Fruit fly (Drosophila melanogaster) whole organism, embryonic: ENCODE measurements around the gene Gr98c.

Source experiments
- Ada2b ChIP-seq: fragments of 200-800 bp; sonication (Bioruptor generic); IDR thresholded peaks from 2 replicates; pipeline ENCODE4 v1.3.6; 2022; ENCODE audit warnings: missing biosample characterization, missing genetic modification characterization
- Atf3 ChIP-seq: fragments of 200-800 bp; sonication (Bioruptor generic); optimal IDR thresholded peaks from 3 replicates; lab custom pipeline; 2016; ENCODE audit warnings: missing biosample characterization, missing genetic modification characterization
- BtbVII ChIP-seq: fragments of 200-800 bp; sonication (Bioruptor generic); optimal IDR thresholded peaks from 3 replicates; lab custom pipeline; 2017; ENCODE audit warnings: missing biosample characterization, mild to moderate bottlenecking, missing genetic modification characterization
- Bteb2 ChIP-seq: fragments of 200-800 bp; sonication (Bioruptor generic); optimal IDR thresholded peaks from 2 replicates; lab custom pipeline; 2016; ENCODE audit warnings: missing biosample characterization, missing genetic modification characterization
- CG12391 ChIP-seq: fragments of 200-800 bp; sonication (Bioruptor generic); optimal IDR thresholded peaks from 3 replicates; lab custom pipeline; 2018; ENCODE audit warnings: missing biosample characterization, mild to moderate bottlenecking, missing genetic modification characterization, moderate library complexity
- CG1832 ChIP-seq: fragments of 200-800 bp; sonication (Bioruptor generic); optimal IDR thresholded peaks from 2 replicates; lab custom pipeline; 2017; ENCODE audit warnings: missing biosample characterization, mild to moderate bottlenecking, missing genetic modification characterization, inconsistent platforms
- CG18476 ChIP-seq: fragments of 200-800 bp; sonication (Bioruptor generic); optimal IDR thresholded peaks from 2 replicates; lab custom pipeline; 2016; ENCODE audit warnings: missing biosample characterization, mild to moderate bottlenecking, missing genetic modification characterization
- CG2116 ChIP-seq: fragments of 200-800 bp; sonication (Bioruptor generic); optimal IDR thresholded peaks from 3 replicates; lab custom pipeline; 2018; ENCODE audit warnings: missing biosample characterization, mild to moderate bottlenecking, missing genetic modification characterization
- CG2120 ChIP-seq: fragments of 200-800 bp; sonication (Bioruptor generic); optimal IDR thresholded peaks from 3 replicates; lab custom pipeline; 2016; ENCODE audit warnings: missing biosample characterization, missing genetic modification characterization
- CG3163 ChIP-seq: fragments of 200-800 bp; sonication (Bioruptor generic); optimal IDR thresholded peaks from 3 replicates; lab custom pipeline; 2016; ENCODE audit warnings: missing biosample characterization, missing genetic modification characterization
- CG34224 ChIP-seq: fragments of 200-800 bp; sonication (Bioruptor generic); IDR thresholded peaks from 3 replicates; pipeline ENCODE4 v1.3.6; 2022; ENCODE audit warnings: missing biosample characterization, missing genetic modification characterization; ENCODE audit not compliant: partially characterized antibody
- CG34376 ChIP-seq: fragments of 200-800 bp; sonication (Bioruptor generic); optimal IDR thresholded peaks from 2 replicates; lab custom pipeline; 2018; ENCODE audit warnings: missing biosample characterization, mild to moderate bottlenecking, missing genetic modification characterization
- CG4820 ChIP-seq: fragments of 200-800 bp; sonication (Bioruptor generic); optimal IDR thresholded peaks from 3 replicates; lab custom pipeline; 2016; ENCODE audit warnings: missing biosample characterization, missing genetic modification characterization
- CG6272 ChIP-seq: fragments of 200-800 bp; sonication (Bioruptor generic); IDR thresholded peaks from 2 replicates; pipeline ENCODE4 v1.3.6; 2022; ENCODE audit warnings: missing biosample characterization, missing genetic modification characterization
- CG6854 ChIP-seq: fragments of 200-800 bp; sonication (Bioruptor generic); optimal IDR thresholded peaks from 3 replicates; lab custom pipeline; 2017; ENCODE audit warnings: missing biosample characterization, mild to moderate bottlenecking, missing genetic modification characterization
- CG7271 ChIP-seq: fragments of 200-800 bp; sonication (Bioruptor generic); optimal IDR thresholded peaks from 2 replicates; lab custom pipeline; 2018; ENCODE audit warnings: missing biosample characterization, mild to moderate bottlenecking, missing genetic modification characterization, moderate library complexity
- CG7963 ChIP-seq: fragments of 200-800 bp; sonication (Bioruptor generic); IDR thresholded peaks from 3 replicates; pipeline ENCODE4 v1.3.6; 2022; ENCODE audit warnings: missing biosample characterization, missing genetic modification characterization; ENCODE audit not compliant: partially characterized antibody
- CG7987 ChIP-seq: fragments of 200-800 bp; sonication (Bioruptor generic); optimal IDR thresholded peaks from 2 replicates; lab custom pipeline; 2018; ENCODE audit warnings: missing biosample characterization, mild to moderate bottlenecking, missing genetic modification characterization, moderate library complexity
- CG9727 ChIP-seq: fragments of 200-800 bp; sonication (Bioruptor generic); optimal IDR thresholded peaks from 3 replicates; lab custom pipeline; 2017; ENCODE audit warnings: missing biosample characterization, mild to moderate bottlenecking, missing genetic modification characterization
- CG9932 ChIP-seq: fragments of 200-800 bp; sonication (Bioruptor generic); IDR thresholded peaks from 2 replicates; pipeline ENCODE4 v1.3.6; 2022; ENCODE audit warnings: missing biosample characterization, missing genetic modification characterization
- CoRest ChIP-seq: fragments of 200-800 bp; sonication (Bioruptor generic); optimal IDR thresholded peaks from 3 replicates; lab custom pipeline; 2018; ENCODE audit warnings: missing biosample characterization, mild to moderate bottlenecking, missing genetic modification characterization, moderate library complexity
- Dfd ChIP-seq, 2 experiments: fragments of >200 bp; optimal IDR thresholded peaks; 2 replicates each; lab custom pipeline; 2017; ENCODE audit warnings: missing biosample characterization in 2 of 2, missing genetic modification characterization in 2 of 2
- Dref ChIP-seq: fragments of 200-800 bp; sonication (Bioruptor generic); IDR thresholded peaks from 2 replicates; pipeline ENCODE4 v1.3.6; 2022; ENCODE audit warnings: missing biosample characterization, missing genetic modification characterization
- Ets65A ChIP-seq: fragments of 200-800 bp; sonication (Bioruptor generic); peaks from one replicate; lab custom pipeline; 2016; ENCODE audit warnings: missing biosample characterization, missing genetic modification characterization
- Fer3 ChIP-seq: fragments of 200-800 bp; sonication (Bioruptor generic); optimal IDR thresholded peaks from 2 replicates; lab custom pipeline; 2018; ENCODE audit warnings: missing biosample characterization, mild to moderate bottlenecking, missing genetic modification characterization, moderate library complexity
- Jarid2 ChIP-seq: fragments of 200-800 bp; sonication (Bioruptor generic); optimal IDR thresholded peaks from 3 replicates; lab custom pipeline; 2017; ENCODE audit warnings: mild to moderate bottlenecking, missing biosample characterization, missing genetic modification reagents, missing genetic modification characterization
- Nf-YB ChIP-seq: fragments of 200-800 bp; sonication (Bioruptor generic); optimal IDR thresholded peaks from 3 replicates; lab custom pipeline; 2019; ENCODE audit warnings: missing biosample characterization, mild to moderate bottlenecking, missing genetic modification characterization, moderate library complexity
- Optix ChIP-seq: fragments of 200-800 bp; sonication (Bioruptor generic); IDR thresholded peaks from 3 replicates; pipeline ENCODE4 v1.3.6; 2022; ENCODE audit warnings: missing biosample characterization, missing genetic modification characterization
- Ptx1 ChIP-seq: fragments of 200-800 bp; sonication (Bioruptor generic); IDR thresholded peaks from 2 replicates; pipeline ENCODE4 v1.3.6; 2022; ENCODE audit warnings: missing biosample characterization, missing genetic modification characterization
- Scr ChIP-seq: fragments of 200-800 bp; sonication (Bioruptor generic); IDR thresholded peaks from 2 replicates; pipeline ENCODE4 v1.3.6; 2022; ENCODE audit warnings: missing biosample characterization, missing genetic modification characterization; ENCODE audit not compliant: partially characterized antibody
- Xbp1 ChIP-seq: fragments of 200-800 bp; sonication (Bioruptor generic); optimal IDR thresholded peaks from 3 replicates; lab custom pipeline; 2016; ENCODE audit warnings: missing biosample characterization, mild to moderate bottlenecking, missing genetic modification characterization
- ato ChIP-seq: fragments of 200-800 bp; sonication (Bioruptor generic); IDR thresholded peaks from 2 replicates; pipeline ENCODE4 v1.3.6; 2022; ENCODE audit warnings: missing biosample characterization, missing genetic modification characterization; ENCODE audit not compliant: partially characterized antibody
- chif ChIP-seq, 2 experiments: fragments of 200-800 bp; sonication (Bioruptor generic); optimal IDR thresholded peaks; 3 replicates each; lab custom pipeline; 2016; ENCODE audit warnings: missing biosample characterization in 2 of 2, missing genetic modification characterization in 2 of 2
- dysf ChIP-seq: fragments of 200-800 bp; sonication (Bioruptor generic); IDR thresholded peaks from 3 replicates; pipeline ENCODE4 v1.3.6; 2022; ENCODE audit warnings: missing biosample characterization, missing genetic modification characterization
- esg ChIP-seq: fragments of 200-800 bp; sonication (Bioruptor generic); conservative IDR thresholded peaks from 2 replicates; pipeline ENCODE4 v1.3.6; 2022; ENCODE audit warnings: missing biosample characterization, missing genetic modification characterization
- ftz-f1 ChIP-seq: fragments of 200-800 bp; sonication (Bioruptor generic); optimal IDR thresholded peaks from 2 replicates; lab custom pipeline; 2016; ENCODE audit warnings: missing biosample characterization, missing genetic modification characterization
- gcm2 ChIP-seq: fragments of 200-800 bp; sonication (Bioruptor generic); optimal IDR thresholded peaks from 2 replicates; lab custom pipeline; 2016; ENCODE audit warnings: missing biosample characterization, missing genetic modification characterization
- gsb-n ChIP-seq: fragments of 200-800 bp; sonication (Bioruptor generic); optimal IDR thresholded peaks from 3 replicates; lab custom pipeline; 2018; ENCODE audit warnings: missing biosample characterization, mild to moderate bottlenecking, missing genetic modification characterization
- hkb ChIP-seq, 2 experiments: fragments of 200-800 bp in 1 of 2; fragments of >200 bp in 1 of 2; sonication (Bioruptor generic) in 1 of 2; IDR thresholded peaks in 1 of 2; optimal IDR thresholded peaks in 1 of 2; 2 replicates each; pipeline versions ENCODE4 v1.3.6 to Lab custom; 2017 to 2022; ENCODE audit warnings: missing biosample characterization in 1 of 2, missing genetic modification characterization in 1 of 2
- kay ChIP-seq: fragments of 200-800 bp; sonication (Bioruptor generic); optimal IDR thresholded peaks from 2 replicates; lab custom pipeline; 2016; ENCODE audit warnings: missing biosample characterization, missing genetic modification characterization
- lab ChIP-seq: fragments of 200-800 bp; sonication (Bioruptor generic); optimal IDR thresholded peaks from 3 replicates; lab custom pipeline; 2017; ENCODE audit warnings: missing biosample characterization, missing genetic modification characterization, mild to moderate bottlenecking, moderate library complexity, missing genetic modification reagents
- nmo ChIP-seq: fragments of 200-800 bp; sonication (Bioruptor generic); optimal IDR thresholded peaks from 2 replicates; lab custom pipeline; 2018; ENCODE audit warnings: missing biosample characterization, mild to moderate bottlenecking, missing genetic modification characterization, moderate library complexity
- nom ChIP-seq: fragments of 200-800 bp; sonication (Bioruptor generic); optimal IDR thresholded peaks from 2 replicates; lab custom pipeline; 2017; ENCODE audit warnings: missing biosample characterization, missing genetic modification characterization, mild to moderate bottlenecking, moderate library complexity, missing genetic modification reagents
- p53 ChIP-seq: fragments of 200-800 bp; sonication (Bioruptor generic); optimal IDR thresholded peaks from 2 replicates; lab custom pipeline; 2016; ENCODE audit warnings: missing biosample characterization, missing genetic modification characterization
- pros ChIP-seq: fragments of 200-800 bp; sonication (Bioruptor generic); optimal IDR thresholded peaks from 3 replicates; lab custom pipeline; 2019; ENCODE audit warnings: missing biosample characterization, mild to moderate bottlenecking, missing genetic modification characterization, moderate library complexity
- run ChIP-seq: fragments of 200-800 bp; sonication (Bioruptor generic); optimal IDR thresholded peaks from 3 replicates; lab custom pipeline; 2018; ENCODE audit warnings: missing biosample characterization, mild to moderate bottlenecking, missing genetic modification characterization
- so ChIP-seq: fragments of 200-800 bp; sonication (Bioruptor generic); IDR thresholded peaks from 3 replicates; pipeline ENCODE4 v1.3.6; 2022; ENCODE audit warnings: missing biosample characterization, missing genetic modification characterization
- sr ChIP-seq: fragments of 200-800 bp; sonication (Bioruptor generic); IDR thresholded peaks from 3 replicates; pipeline ENCODE4 v1.3.6; 2022; ENCODE audit warnings: missing biosample characterization, missing genetic modification characterization
- ttk ChIP-seq: fragments of 200-800 bp; sonication (Bioruptor generic); IDR thresholded peaks from 2 replicates; pipeline ENCODE4 v2.1.2; 2022; ENCODE audit warnings: missing biosample characterization, missing genetic modification characterization
- zfh1 ChIP-seq: fragments of 200-800 bp; sonication (Bioruptor generic); IDR thresholded peaks from 3 replicates; pipeline ENCODE4 v1.3.6; 2022; ENCODE audit warnings: missing biosample characterization, missing genetic modification characterization

The Gr98c gene

DNA sequence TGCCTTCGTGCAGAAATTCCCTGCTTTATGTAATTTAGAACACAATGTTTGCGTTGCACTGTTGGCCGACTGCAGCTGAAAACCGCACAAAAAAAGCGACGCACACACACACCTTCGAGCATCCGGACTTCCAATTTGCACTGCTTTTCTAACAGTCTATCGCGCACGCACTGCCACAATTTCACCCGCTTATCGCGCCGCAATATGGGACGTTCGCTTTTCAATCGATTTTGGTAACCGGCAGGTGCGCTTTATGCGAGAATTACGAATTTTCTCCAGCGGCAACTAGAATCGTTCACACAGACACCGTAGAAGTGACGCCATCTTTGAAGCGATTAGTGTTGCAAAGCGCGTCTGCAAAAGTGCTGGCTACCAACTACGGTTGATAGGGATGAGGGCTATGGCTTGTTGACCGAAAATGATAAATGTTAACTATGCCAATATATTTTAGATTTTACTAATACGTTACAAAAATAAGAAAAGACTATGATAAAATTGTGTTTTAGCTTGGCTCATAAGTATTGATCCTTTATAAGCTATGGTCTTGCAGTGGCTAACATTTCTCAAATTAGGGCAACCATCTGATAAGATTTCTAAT lies 37.7 kb downstream of the Gr98c start, which contains the start of gene wdb (continued):
- TF ChIP-seq nom (GFP tag; lab: Kevin White, UChicago) (no peak), esg (no peak), CG34224 (GFP tag; lab: Robert Waterston, UW) (no peak), ftz-f1 (GFP tag; lab: Kevin White, UChicago) (no peak), gcm2 (GFP tag; lab: Kevin White, UChicago) (peak; percentile 15), CG4820 (GFP tag; lab: Kevin White, UChicago) (peak; percentile 28), ttk (GFP tag; lab: Robert Waterston, UW) (no peak), Ets65A (GFP tag; lab: Kevin White, UChicago) (peak; percentile 96), CG7963 (GFP tag; lab: Robert Waterston, UW) (no peak), Atf3 (GFP tag; lab: Kevin White, UChicago) (peak; percentile 83), Dref (GFP tag; lab: Robert Waterston, UW) (no peak), lab (no peak), CG7987 (GFP tag; lab: Kevin White, UChicago) (no peak), Scr (GFP tag; lab: Robert Waterston, UW) (no peak), ato (GFP tag; lab: Robert Waterston, UW) (no peak), hkb (optimal IDR thresholded peaks at IDR 0.05; lab: Kevin White, UChicago) (no peak), hkb (GFP tag; IDR thresholded peaks at IDR 0.05; lab: Robert Waterston, UW) (no peak), Xbp1 (peak; percentile 68), Nf-YB (GFP tag; lab: Kevin White, UChicago) (no peak), CG2120 (peak; percentile 78), Jarid2 (GFP tag; lab: Kevin White, UChicago) (no peak), dysf (GFP tag; lab: Robert Waterston, UW) (no peak), CG12391 (tag; lab: Kevin White, UChicago) (peak; percentile 47), CG1832 (GFP tag; lab: Kevin White, UChicago) (no peak), CG18476 (peak; percentile 42), CG2116 (GFP tag; lab: Kevin White, UChicago) (no peak), p53 (GFP tag; lab: Kevin White, UChicago) (peak; percentile 30), Bteb2 (GFP tag; lab: Kevin White, UChicago) (peak; percentile 46), CG6854 (no peak), CG9932 (GFP tag; lab: Robert Waterston, UW) (no peak), Fer3 (tag; lab: Kevin White, UChicago) (peak; percentile 65), CG3163 (GFP tag; lab: Kevin White, UChicago) (no peak), CG6272 (GFP tag; lab: Robert Waterston, UW) (peak; percentile 33; the same call in 1 of the 2 replicates), Ada2b (GFP tag; lab: Robert Waterston, UW) (no peak), CG7271 (no peak), nmo (GFP tag; lab: Kevin White, UChicago) (peak; percentile 23), Ptx1 (GFP tag; lab: Robert Waterston, UW) (no peak), gsb-n (tag; lab: Kevin White, UChicago) (no peak), BtbVII (GFP tag; lab: Kevin White, UChicago) (no peak), Dfd (GFP tag; optimal IDR thresholded peaks at IDR 0.05; lab: Kevin White, UChicago) (no peak), CG34376 (GFP tag; lab: Kevin White, UChicago) (no peak), run (tag; lab: Kevin White, UChicago) (no peak), kay (GFP tag; lab: Kevin White, UChicago) (no peak), Optix (GFP tag; lab: Robert Waterston, UW) (no peak), chif (GFP tag; optimal IDR thresholded peaks at IDR 0.05; lab: Kevin White, UChicago) (peak; percentile 9 to 23), zfh1 (no peak), so (GFP tag; lab: Robert Waterston, UW) (no peak), sr (GFP tag; lab: Robert Waterston, UW) (no peak), CG9727 (no peak), CoRest (tag; lab: Kevin White, UChicago) (peak; percentile 60), pros (GFP tag; lab: Kevin White, UChicago) (no peak)
